Fruit fly (Drosophila melanogaster) whole organism, wandering third instar larva: ENCODE data around the gene CG15422.

Experiments
- Abd-B ChIP-seq: fragments of >200 bp; optimal IDR thresholded peaks from 2 replicates; lab custom pipeline; 2017; ENCODE audit warnings: missing biosample characterization, missing genetic modification characterization
- CG9705 ChIP-seq: fragments of 200-800 bp; sonication (Bioruptor generic); optimal IDR thresholded peaks from 2 replicates; lab custom pipeline; 2018; ENCODE audit warnings: missing biosample characterization, mild to moderate bottlenecking, missing genetic modification characterization
- CrebA ChIP-seq: fragments of 200-800 bp; sonication (Bioruptor generic); optimal IDR thresholded peaks from 2 replicates; lab custom pipeline; 2016; ENCODE audit warnings: missing biosample characterization, mild to moderate bottlenecking, missing genetic modification characterization, borderline replicate concordance
- Dfd ChIP-seq: fragments of >200 bp; optimal IDR thresholded peaks from 2 replicates; lab custom pipeline; 2017; ENCODE audit warnings: missing biosample characterization, missing genetic modification characterization
- Dif ChIP-seq: fragments of 200-275, 200-300 bp; sonication (Bioruptor generic); optimal IDR thresholded peaks from 2 replicates; lab custom pipeline; 2018; ENCODE audit warnings: missing biosample characterization, missing genetic modification characterization; ENCODE audit not compliant: partially characterized antibody
- GATAd ChIP-seq: sonication (Bioruptor generic); optimal IDR thresholded peaks from 2 replicates; lab custom pipeline; 2016; ENCODE audit warnings: missing biosample characterization, missing genetic modification characterization
- HLH106 ChIP-seq: fragments of 200-800 bp; optimal IDR thresholded peaks from 3 replicates; lab custom pipeline; 2019; ENCODE audit warnings: missing biosample characterization, mild to moderate bottlenecking, missing genetic modification characterization, moderate library complexity
- Hnf4 ChIP-seq: fragments of 200-800 bp; sonication (Bioruptor generic); optimal IDR thresholded peaks from 2 replicates; lab custom pipeline; 2016; ENCODE audit warnings: missing biosample characterization, mild to moderate bottlenecking, missing genetic modification characterization
- Jra ChIP-seq: sonication (Bioruptor generic); optimal IDR thresholded peaks from 2 replicates; lab custom pipeline; 2016; ENCODE audit warnings: missing biosample characterization, missing genetic modification characterization
- Myc ChIP-seq: fragments of >200 bp; optimal IDR thresholded peaks from 2 replicates; lab custom pipeline; 2017
- N ChIP-seq: fragments of >200 bp; optimal IDR thresholded peaks from 2 replicates; lab custom pipeline; 2018; ENCODE audit warnings: missing biosample characterization, missing external identifiers, missing genetic modification characterization
- OdsH ChIP-seq: fragments of 200-800 bp; sonication (Bioruptor generic); optimal IDR thresholded peaks from 2 replicates; lab custom pipeline; 2016; ENCODE audit warnings: missing biosample characterization, mild to moderate bottlenecking, missing genetic modification characterization
- Rel ChIP-seq, 2 experiments: fragments of 200-800 bp; sonication (Bioruptor generic) in 1 of 2; optimal IDR thresholded peaks; 2 replicates in 1 of 2; 3 replicates in 1 of 2; lab custom pipeline; 2016 to 2019; ENCODE audit warnings: mild to moderate bottlenecking in 2 of 2, missing biosample characterization in 2 of 2, missing genetic modification characterization in 2 of 2, moderate library complexity in 1 of 2
- Sp1 ChIP-seq: fragments of 200-800 bp; sonication (Bioruptor generic); optimal IDR thresholded peaks from 3 replicates; lab custom pipeline; 2019; ENCODE audit warnings: missing biosample characterization, mild to moderate bottlenecking, missing genetic modification characterization, moderate library complexity
- Vsx2 ChIP-seq: fragments of 200-300, 225-300 bp; sonication (Bioruptor generic); optimal IDR thresholded peaks from 2 replicates; lab custom pipeline; 2018; ENCODE audit warnings: missing biosample characterization, missing genetic modification characterization; ENCODE audit not compliant: partially characterized antibody
- br ChIP-seq: fragments of 200-800 bp; sonication (Bioruptor generic); optimal IDR thresholded peaks from 2 replicates; lab custom pipeline; 2016; ENCODE audit warnings: missing biosample characterization, missing genetic modification characterization
- brk ChIP-seq: fragments of 200-800 bp; sonication (Bioruptor generic); optimal IDR thresholded peaks from 2 replicates; lab custom pipeline; 2016; ENCODE audit warnings: missing biosample characterization, mild to moderate bottlenecking, missing genetic modification characterization
- dl ChIP-seq, 2 experiments: fragments of 175-275, 200-275 bp in 1 of 2; fragments of 200-275 bp in 1 of 2; sonication (Bioruptor generic); optimal IDR thresholded peaks; lab custom pipeline; 2018; ENCODE audit warnings: mild to moderate bottlenecking in 2 of 2, missing biosample characterization in 2 of 2, missing genetic modification characterization in 2 of 2, moderate library complexity in 2 of 2; ENCODE audit not compliant: partially characterized antibody in 2 of 2, insufficient read depth in 1 of 2
- dsf ChIP-seq: sonication (Bioruptor generic); optimal IDR thresholded peaks from 2 replicates; lab custom pipeline; 2016; ENCODE audit warnings: missing biosample characterization, missing genetic modification characterization, borderline replicate concordance
- ey ChIP-seq: fragments of 200-800 bp; sonication (Bioruptor generic); optimal IDR thresholded peaks from 2 replicates; lab custom pipeline; 2016; ENCODE audit warnings: missing biosample characterization, missing genetic modification characterization
- foxo ChIP-seq, 2 experiments: fragments of 200-800 bp; sonication (Bioruptor generic); optimal IDR thresholded peaks; 2 replicates in 1 of 2; 3 replicates in 1 of 2; lab custom pipeline; 2016 to 2017; ENCODE audit warnings: missing biosample characterization in 2 of 2, missing genetic modification characterization in 2 of 2
- fru ChIP-seq: fragments of 200-800 bp; sonication (Bioruptor generic); optimal IDR thresholded peaks from 3 replicates; lab custom pipeline; 2016; ENCODE audit warnings: missing biosample characterization, mild to moderate bottlenecking, missing genetic modification characterization
- h ChIP-seq: fragments of 200-800 bp; sonication (Bioruptor generic); optimal IDR thresholded peaks from 3 replicates; lab custom pipeline; 2016; ENCODE audit warnings: missing biosample characterization, mild to moderate bottlenecking, missing genetic modification characterization
- jim ChIP-seq: fragments of 175-275, 200-325 bp; sonication (Bioruptor generic); optimal IDR thresholded peaks from 2 replicates; lab custom pipeline; 2016; ENCODE audit warnings: missing biosample characterization, mild to moderate bottlenecking, missing genetic modification characterization
- lola ChIP-seq: fragments of >200 bp; optimal IDR thresholded peaks from 2 replicates; lab custom pipeline; 2017; ENCODE audit warnings: missing biosample characterization, missing genetic modification characterization
- psq ChIP-seq: fragments of 200-800 bp; sonication (Bioruptor generic); optimal IDR thresholded peaks from 3 replicates; lab custom pipeline; 2017; ENCODE audit warnings: missing biosample characterization, mild to moderate bottlenecking, missing genetic modification characterization, moderate library complexity
- rgr ChIP-seq: fragments of 200-800 bp; sonication (Bioruptor generic); optimal IDR thresholded peaks from 3 replicates; lab custom pipeline; 2016; ENCODE audit warnings: missing biosample characterization, mild to moderate bottlenecking, missing genetic modification characterization
- sv ChIP-seq: fragments of 200-800 bp; sonication (Bioruptor generic); optimal IDR thresholded peaks from 3 replicates; lab custom pipeline; 2016; ENCODE audit warnings: missing biosample characterization, missing genetic modification characterization
- usp ChIP-seq: fragments of >200 bp; optimal IDR thresholded peaks from 2 replicates; lab custom pipeline; 2017; ENCODE audit warnings: missing biosample characterization, missing genetic modification characterization
- woc ChIP-seq: sonication (Bioruptor generic); optimal IDR thresholded peaks from 2 replicates; lab custom pipeline; 2016; ENCODE audit warnings: missing biosample characterization, mild to moderate bottlenecking, missing genetic modification characterization

CG15422 gene

DNA sequence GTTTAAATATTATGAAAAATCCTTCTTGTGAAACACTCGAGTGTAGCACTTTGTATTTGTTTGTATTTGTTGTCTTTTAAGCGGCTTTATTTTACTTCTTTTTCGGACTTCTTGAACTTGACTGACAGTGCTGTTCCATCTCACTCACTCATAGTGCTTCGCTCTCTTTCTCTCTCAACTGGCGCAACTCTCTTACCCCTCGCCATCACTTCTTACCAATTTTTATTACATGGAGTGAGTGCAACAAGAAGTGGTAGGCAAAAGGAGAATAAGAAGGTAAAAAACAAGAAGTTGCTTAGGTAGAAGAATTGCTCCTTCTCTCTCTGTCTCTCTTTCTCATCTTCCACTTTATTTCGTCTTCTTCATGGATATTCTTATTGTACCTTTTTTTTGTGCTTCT, 23.9 kb downstream of the CG15422 start:
- TF ChIP-seq jim (GFP tag; lab: Kevin White, UChicago) = no peak
- peak in 1 of 2 experiments; percentile 7 for TF ChIP-seq dl (GFP tag; optimal IDR thresholded peaks at IDR 0.05; lab: Kevin White, UChicago; ENCODE audit: insufficient read depth in 1 of 2, partially characterized antibody in 2 of 2)
- peak; percentile 38 for TF ChIP-seq fru
- TF ChIP-seq psq (GFP tag; lab: Kevin White, UChicago) = peak; percentile 96

DNA sequence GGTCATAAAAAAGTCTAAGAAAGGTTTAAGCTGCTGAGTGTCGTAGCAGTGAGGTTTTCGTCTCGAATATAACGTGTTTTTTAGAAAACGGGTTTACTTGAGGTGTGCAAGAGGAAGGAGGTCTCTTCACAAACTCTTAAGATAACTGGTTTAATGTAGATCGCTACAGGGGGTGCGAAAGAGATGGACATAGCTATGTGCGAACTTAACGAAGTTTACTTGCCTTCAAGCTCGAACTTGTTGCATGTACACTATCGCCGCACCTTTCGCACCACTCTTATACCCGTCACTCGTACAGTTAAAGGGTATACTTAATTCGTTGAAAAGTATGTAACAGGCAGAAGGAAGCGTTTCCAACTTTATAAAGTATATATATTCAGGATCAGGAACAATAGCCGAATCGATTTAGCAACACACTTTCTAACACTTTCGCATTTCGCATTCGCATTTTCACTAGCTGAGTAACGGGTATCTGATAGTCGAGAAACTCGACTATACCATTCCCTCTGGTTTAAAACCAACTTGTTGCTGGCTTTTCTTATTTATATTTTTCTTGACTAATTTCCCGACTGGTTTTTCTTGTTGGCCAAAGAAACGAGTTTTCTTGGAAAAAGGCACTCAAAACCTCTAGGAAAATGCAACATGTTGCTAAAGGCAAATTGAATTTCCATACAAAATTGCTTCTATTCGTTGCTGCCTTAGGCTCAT, 25.6 kb downstream of the CG15422 start:
- TF ChIP-seq woc (GFP tag; lab: Kevin White, UChicago) = peak; percentile 68
- peak in 1 of 2 experiments; percentile 52 for TF ChIP-seq foxo (GFP tag; optimal IDR thresholded peaks at IDR 0.05; lab: Kevin White, UChicago)
- no peak for TF ChIP-seq usp (GFP tag; lab: Kevin White, UChicago)
- TF ChIP-seq br (GFP tag; lab: Kevin White, UChicago) = peak; percentile 42
- peak; percentile 58 for TF ChIP-seq h (GFP tag; lab: Kevin White, UChicago)
- peak; percentile 33 for TF ChIP-seq Sp1 (GFP tag; lab: Kevin White, UChicago)
- peak; percentile 29 for TF ChIP-seq fru
- peak; percentile 62 for TF ChIP-seq HLH106
- peak; percentile 94 for TF ChIP-seq Dif (GFP tag; lab: Kevin White, UChicago)
- peak; percentile 97 for TF ChIP-seq Vsx2 (GFP tag; lab: Kevin White, UChicago)
- TF ChIP-seq rgr (GFP tag; lab: Kevin White, UChicago) = peak; percentile 52
- peak; percentile 53 for TF ChIP-seq ey (GFP tag; lab: Kevin White, UChicago)
- no peak for TF ChIP-seq GATAd (GFP tag; lab: Kevin White, UChicago)
- peak; percentile 44 for TF ChIP-seq psq (GFP tag; lab: Kevin White, UChicago)
- no peak for TF ChIP-seq CrebA (GFP tag; lab: Kevin White, UChicago)
- TF ChIP-seq dl (GFP tag; optimal IDR thresholded peaks at IDR 0.05; lab: Kevin White, UChicago; ENCODE audit: insufficient read depth in 1 of 2, partially characterized antibody in 2 of 2) = peak; percentile 36 to 44
- no peak for TF ChIP-seq CG9705 (GFP tag; lab: Kevin White, UChicago)
- peak; percentile 54 for TF ChIP-seq Dfd (GFP tag; lab: Kevin White, UChicago)
- peak; percentile 6 for TF ChIP-seq sv (GFP tag; lab: Kevin White, UChicago)
- peak; percentile 36 for TF ChIP-seq OdsH
- TF ChIP-seq Hnf4 (GFP tag; lab: Kevin White, UChicago) = peak; percentile 39
- TF ChIP-seq brk (GFP tag; lab: Kevin White, UChicago) = no peak

DNA sequence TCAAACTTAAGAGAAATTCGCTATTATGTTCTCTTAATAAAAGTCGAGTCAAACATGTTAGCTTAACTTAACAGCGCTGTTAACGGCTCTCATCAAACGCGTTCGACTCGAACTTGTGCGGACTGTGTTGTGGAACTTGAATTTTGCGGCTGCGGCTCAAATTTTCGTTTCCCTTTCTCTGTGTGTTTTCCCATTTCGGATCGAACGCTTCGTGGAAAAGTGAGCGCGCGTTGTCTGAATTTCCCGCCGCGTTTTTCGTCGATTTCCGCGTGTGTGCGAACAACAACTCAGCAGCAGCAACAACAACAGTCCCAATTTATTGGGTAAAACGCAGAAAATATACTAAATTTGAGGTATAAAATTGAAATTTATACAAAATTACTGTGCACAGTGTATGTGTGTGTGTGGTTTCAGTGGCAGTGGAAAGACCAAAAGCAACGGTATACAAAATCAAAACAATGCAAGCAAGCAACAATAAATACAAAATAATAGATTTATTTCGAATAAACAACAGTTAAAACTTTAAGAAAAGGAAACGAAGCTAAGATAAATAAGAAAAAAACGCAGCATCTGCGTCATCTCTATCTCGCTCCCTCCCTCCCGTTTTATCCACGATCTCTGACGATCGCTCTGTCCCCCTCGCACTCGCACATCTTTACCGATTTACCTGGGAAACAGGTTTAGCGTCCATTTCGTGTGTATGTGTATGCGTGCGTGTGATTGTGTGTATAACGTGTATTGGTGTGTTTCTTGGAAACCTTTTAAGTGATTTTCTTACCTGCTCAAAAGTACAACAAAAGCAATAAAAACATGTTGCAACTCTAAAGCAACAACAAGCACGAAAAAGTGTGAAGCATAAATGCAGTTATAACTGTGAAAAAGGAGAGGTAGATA, 26.7 kb downstream of the CG15422 start, which contains the start of gene ed:
Gene ed, plus strand, starts transcription at position 175 of the 894 bp plus-strand sequence.
- TF ChIP-seq Vsx2 (GFP tag; lab: Kevin White, UChicago) = peak; percentile 84
- no peak for TF ChIP-seq OdsH
- TF ChIP-seq N (GFP tag; lab: Kevin White, UChicago) = peak; percentile 2
- peak; percentile 5 for TF ChIP-seq Sp1 (GFP tag; lab: Kevin White, UChicago)
- TF ChIP-seq CrebA (GFP tag; lab: Kevin White, UChicago) = peak; percentile 9
- TF ChIP-seq Dif (GFP tag; lab: Kevin White, UChicago) = peak; percentile 80
- TF ChIP-seq psq (GFP tag; lab: Kevin White, UChicago) = peak; percentile 77
- no peak for TF ChIP-seq Abd-B (GFP tag; lab: Kevin White, UChicago)

DNA sequence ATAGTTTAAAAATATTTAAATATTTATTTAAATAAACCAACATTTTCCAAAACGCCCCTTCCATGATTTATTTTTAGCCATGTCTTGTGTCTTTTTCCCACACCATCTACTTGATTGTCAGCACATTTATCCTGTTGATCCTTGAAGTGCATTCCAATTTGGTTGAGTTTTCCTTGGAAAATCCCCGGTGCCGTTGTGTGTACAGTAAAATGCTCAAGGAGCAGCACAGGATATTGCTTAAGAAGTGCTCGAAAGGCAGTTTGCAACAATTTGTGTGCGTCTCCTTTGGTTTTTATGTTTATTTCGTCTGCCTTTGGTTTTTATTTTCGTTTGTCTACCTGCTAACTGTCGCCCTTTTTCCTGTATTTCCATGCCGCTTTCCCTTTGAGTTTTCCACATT, 29.5 kb downstream of the CG15422 start:
- TF ChIP-seq Vsx2 (GFP tag; lab: Kevin White, UChicago) = no peak
- TF ChIP-seq N (GFP tag; lab: Kevin White, UChicago) = no peak
- TF ChIP-seq Myc (lab: Kevin White, UChicago) = no peak
- no peak for TF ChIP-seq psq (GFP tag; lab: Kevin White, UChicago)
- TF ChIP-seq HLH106 = no peak
- no peak for TF ChIP-seq dsf (GFP tag; lab: Kevin White, UChicago)
- TF ChIP-seq br (GFP tag; lab: Kevin White, UChicago) = no peak
- TF ChIP-seq Rel (GFP tag; optimal IDR thresholded peaks at IDR 0.05; lab: Kevin White, UChicago) = no peak
- TF ChIP-seq Rel (tag; optimal IDR thresholded peaks at IDR 0.05; lab: Kevin White, UChicago) = no peak
- TF ChIP-seq GATAd (GFP tag; lab: Kevin White, UChicago) = no peak
- no peak for TF ChIP-seq ey (GFP tag; lab: Kevin White, UChicago)
- no peak for TF ChIP-seq Jra
- no peak for TF ChIP-seq sv (GFP tag; lab: Kevin White, UChicago)
- TF ChIP-seq lola (GFP tag; lab: Kevin White, UChicago) = no peak
- no peak for TF ChIP-seq CG9705 (GFP tag; lab: Kevin White, UChicago)
- TF ChIP-seq, all 38 proteins: peak for 0
